Worm (Caenorhabditis elegans): ENCODE data around the gene F48F7.3.

ce11 chrX:13973769-13974168, 10.5 kb downstream of the F48F7.3 start:
- TF ChIP-seq unc-62 (GFP tag; optimal IDR thresholded peaks at IDR 0.05) (no peak), elt-1 (tag; optimal IDR thresholded peaks at IDR 0.05) (no peak), ztf-11 (tag; optimal IDR thresholded peaks at IDR 0.05) (no peak), elt-2 (tag; optimal IDR thresholded peaks at IDR 0.05) (peak; percentile 13), nhr-76 (tag; optimal IDR thresholded peaks at IDR 0.05) (no peak), pqm-1 (tag; optimal IDR thresholded peaks at IDR 0.05) (peak; percentile 10), aly-2 (tag; optimal IDR thresholded peaks at IDR 0.05) (no peak), ceh-82 (tag; optimal IDR thresholded peaks at IDR 0.05) (no peak), nhr-11 (tag; optimal IDR thresholded peaks at IDR 0.05) (no peak), ama-1 (optimal IDR thresholded peaks at IDR 0.05) (no peak)
